Worm (Caenorhabditis elegans) whole organism, early embryonic: ENCODE results near the gene gst-4.

Experiments
- B0310.2 ChIP-seq: sonication (generic microtip); optimal IDR thresholded peaks from 2 replicates; lab custom pipeline; 2016; ENCODE audit warnings: mild to moderate bottlenecking, missing genetic modification characterization, missing compliant biosample characterization
- F13C5.2 ChIP-seq: sonication (generic microtip); optimal IDR thresholded peaks from 2 replicates; lab custom pipeline; 2017; ENCODE audit warnings: mild to moderate bottlenecking, missing genetic modification characterization, inconsistent platforms, missing compliant biosample characterization
- aly-1 ChIP-seq: sonication (generic microtip); optimal IDR thresholded peaks from 2 replicates; lab custom pipeline; 2016; ENCODE audit warnings: missing genetic modification characterization, missing compliant biosample characterization
- ama-1 ChIP-seq: fragments of 150-350 bp; optimal IDR thresholded peaks from 2 replicates; lab custom pipeline; 2014
- ceh-13 ChIP-seq: fragments of 200-800 bp; sonication (Bioruptor generic); optimal IDR thresholded peaks from 2 replicates; lab custom pipeline; 2018; ENCODE audit warnings: mild to moderate bottlenecking, missing genetic modification characterization, missing compliant biosample characterization
- ceh-36 ChIP-seq: sonication (generic microtip); optimal IDR thresholded peaks from 2 replicates; lab custom pipeline; 2016; ENCODE audit warnings: missing genetic modification characterization, inconsistent platforms, missing compliant biosample characterization
- ets-7 ChIP-seq: sonication (generic microtip); optimal IDR thresholded peaks from 2 replicates; lab custom pipeline; 2016; ENCODE audit warnings: missing genotype, missing genetic modification characterization, missing compliant biosample characterization
- flt-1 ChIP-seq: fragments of 200-800 bp; sonication (Bioruptor generic); IDR thresholded peaks from 2 replicates; pipeline ENCODE4 v1.3.6; 2022; ENCODE audit warnings: missing genetic modification characterization, missing compliant biosample characterization
- hmbx-1 ChIP-seq: sonication (generic microtip); optimal IDR thresholded peaks from 2 replicates; lab custom pipeline; 2016; ENCODE audit warnings: mild to moderate bottlenecking, missing genetic modification characterization, missing compliant biosample characterization
- hmg-4 ChIP-seq: fragments of 200-800 bp; sonication (Bioruptor generic); optimal IDR thresholded peaks from 2 replicates; lab custom pipeline; 2018; ENCODE audit warnings: mild to moderate bottlenecking, missing genetic modification characterization, missing compliant biosample characterization
- hnd-1 ChIP-seq: sonication (generic microtip); optimal IDR thresholded peaks from 2 replicates; lab custom pipeline; 2016; ENCODE audit warnings: missing genetic modification characterization, missing compliant biosample characterization
- pes-1 ChIP-seq: fragments of 200-800 bp; sonication (Bioruptor generic); IDR thresholded peaks from 2 replicates; pipeline ENCODE4 v1.3.6; 2022; ENCODE audit warnings: missing genetic modification reagents, missing genetic modification characterization, missing compliant biosample characterization
- scrt-1 ChIP-seq: fragments of 200-800 bp; sonication (Bioruptor generic); IDR thresholded peaks from 2 replicates; pipeline ENCODE4 v1.3.6; 2022; ENCODE audit warnings: missing genetic modification characterization, missing compliant biosample characterization
- sea-1 ChIP-seq: fragments of 200-800 bp; sonication (Bioruptor generic); conservative IDR thresholded peaks from 2 replicates; pipeline ENCODE4 v1.3.6; 2022; ENCODE audit warnings: missing genetic modification characterization, missing compliant biosample characterization
- tbx-11 ChIP-seq: fragments of 200-800 bp; sonication (Bioruptor generic); IDR thresholded peaks from 2 replicates; pipeline ENCODE4 v1.3.6; 2022; ENCODE audit warnings: missing genetic modification characterization, missing compliant biosample characterization
- tbx-37 ChIP-seq: fragments of 200-800 bp; sonication (Bioruptor generic); conservative IDR thresholded peaks from 2 replicates; pipeline ENCODE4 v1.3.6; 2022; ENCODE audit warnings: missing genetic modification reagents, missing genetic modification characterization, missing compliant biosample characterization
- tra-4 ChIP-seq: sonication (generic microtip); optimal IDR thresholded peaks from 2 replicates; lab custom pipeline; 2017; ENCODE audit warnings: missing genetic modification characterization, missing compliant biosample characterization

Gene gst-4

DNA sequence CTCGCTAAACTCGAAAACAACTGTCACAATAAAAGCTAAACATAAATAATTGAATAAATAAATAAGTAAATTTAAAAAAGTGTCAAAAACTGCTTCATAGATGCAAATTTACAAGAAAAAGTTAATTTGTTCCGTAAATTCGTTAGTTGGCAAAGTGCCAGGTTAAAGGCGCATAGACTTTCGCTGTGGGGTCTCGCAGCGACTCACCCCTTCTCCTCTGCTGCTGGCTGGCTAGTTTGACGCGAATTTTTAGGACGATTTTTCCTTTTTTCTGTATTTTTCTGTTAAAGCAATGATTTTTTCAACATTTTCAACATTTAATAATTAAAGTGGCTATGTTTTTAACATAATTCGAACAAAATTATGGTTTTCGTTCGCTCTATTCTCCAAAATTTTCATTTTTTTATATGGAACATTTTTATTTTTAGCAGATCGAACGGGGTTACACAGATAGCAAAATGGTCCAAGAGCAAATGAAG, 34.3 kb downstream of the gst-4 start, which contains the start of gene rack-1:
TSS of gene rack-1 (plus strand) at position 429 of the 479 bp plus-strand sequence.
- TF ChIP-seq tra-4 (tag; lab: Kevin White, UChicago) (no peak), sea-1 (GFP tag; lab: Robert Waterston, UW) (no peak), ets-7 (tag; lab: Kevin White, UChicago) (no peak), scrt-1 (GFP tag; lab: Robert Waterston, UW) (no peak), pes-1 (no peak), flt-1 (GFP tag; lab: Robert Waterston, UW) (no peak), aly-1 (tag; lab: Kevin White, UChicago) (no peak), F13C5.2 (tag; lab: Kevin White, UChicago) (no peak), B0310.2 (tag; lab: Kevin White, UChicago) (no peak), ceh-13 (GFP tag; lab: Kevin White, UChicago) (no peak), hnd-1 (tag; lab: Kevin White, UChicago) (no peak), tbx-37 (no peak), hmbx-1 (no peak), hmg-4 (GFP tag; lab: Kevin White, UChicago) (no peak), tbx-11 (GFP tag; lab: Robert Waterston, UW) (no peak), ama-1 (lab: Kevin White, UChicago) (no peak), ceh-36 (tag; lab: Kevin White, UChicago) (no peak)

DNA sequence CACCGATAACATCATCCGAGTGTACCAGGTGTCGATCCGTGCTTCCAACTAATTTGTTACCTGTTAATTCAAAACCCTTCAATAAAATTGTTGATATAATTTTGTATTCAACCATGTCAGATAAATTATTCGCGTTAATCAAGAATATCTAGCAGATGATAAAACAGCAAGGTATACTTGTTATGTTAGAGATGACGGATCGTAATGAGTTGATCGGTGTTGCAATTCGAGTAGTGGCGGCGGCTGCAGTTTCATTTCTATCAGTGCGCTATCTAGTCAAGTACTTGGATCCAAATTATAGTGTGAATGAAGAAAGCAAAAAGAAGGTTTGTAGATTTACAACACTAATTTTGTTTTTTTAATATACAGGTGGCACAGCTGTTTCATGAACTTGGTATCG, 35.8 kb downstream of the gst-4 start, which contains the start of gene mspn-1:
TSS of gene mspn-1 (plus strand) at position 190 of the 400 bp plus-strand sequence.
- TF ChIP-seq tbx-11 (GFP tag; lab: Robert Waterston, UW) (no peak), ceh-36 (tag; lab: Kevin White, UChicago) (no peak), tbx-37 (no peak), scrt-1 (GFP tag; lab: Robert Waterston, UW) (no peak), ama-1 (lab: Kevin White, UChicago) (no peak), hnd-1 (tag; lab: Kevin White, UChicago) (no peak), aly-1 (tag; lab: Kevin White, UChicago) (no peak), B0310.2 (tag; lab: Kevin White, UChicago) (no peak), sea-1 (GFP tag; lab: Robert Waterston, UW) (no peak), hmbx-1 (no peak), F13C5.2 (tag; lab: Kevin White, UChicago) (no peak), pes-1 (no peak), ceh-13 (GFP tag; lab: Kevin White, UChicago) (no peak), flt-1 (GFP tag; lab: Robert Waterston, UW) (no peak), ets-7 (tag; lab: Kevin White, UChicago) (no peak), tra-4 (tag; lab: Kevin White, UChicago) (no peak)

- TF ChIP-seq tra-4 (tag; lab: Kevin White, UChicago) (no peak), hmbx-1 (no peak), ceh-36 (tag; lab: Kevin White, UChicago) (no peak), sea-1 (GFP tag; lab: Robert Waterston, UW) (no peak), F13C5.2 (tag; lab: Kevin White, UChicago) (no peak), B0310.2 (tag; lab: Kevin White, UChicago) (no peak), aly-1 (tag; lab: Kevin White, UChicago) (no peak), pes-1 (no peak), hmg-4 (GFP tag; lab: Kevin White, UChicago) (no peak), hnd-1 (tag; lab: Kevin White, UChicago) (no peak), ama-1 (lab: Kevin White, UChicago) (no peak), tbx-11 (GFP tag; lab: Robert Waterston, UW) (no peak), flt-1 (GFP tag; lab: Robert Waterston, UW) (no peak), ets-7 (tag; lab: Kevin White, UChicago) (no peak), ceh-13 (GFP tag; lab: Kevin White, UChicago) (no peak), tbx-37 (no peak), scrt-1 (GFP tag; lab: Robert Waterston, UW) (no peak)
Observed at ce11 chrIV:10180133-10180749, 38.2 kb downstream of the gst-4 start, which contains the start of gene gta-1. gta-1 (plus strand) TSS chrIV:10180660.

- TF ChIP-seq hmbx-1 (no peak), flt-1 (GFP tag; lab: Robert Waterston, UW) (no peak), hnd-1 (tag; lab: Kevin White, UChicago) (no peak), F13C5.2 (tag; lab: Kevin White, UChicago) (no peak), tbx-37 (no peak), ceh-36 (tag; lab: Kevin White, UChicago) (no peak), aly-1 (tag; lab: Kevin White, UChicago) (no peak), ceh-13 (GFP tag; lab: Kevin White, UChicago) (no peak), ets-7 (tag; lab: Kevin White, UChicago) (no peak), B0310.2 (tag; lab: Kevin White, UChicago) (no peak), tbx-11 (GFP tag; lab: Robert Waterston, UW) (no peak), tra-4 (tag; lab: Kevin White, UChicago) (no peak), scrt-1 (GFP tag; lab: Robert Waterston, UW) (no peak), pes-1 (no peak), hmg-4 (GFP tag; lab: Kevin White, UChicago) (no peak), sea-1 (GFP tag; lab: Robert Waterston, UW) (no peak), ama-1 (lab: Kevin White, UChicago) (no peak)
Observed at ce11 chrIV:10188505-10188904, 46.5 kb downstream of the gst-4 start.

ce11 chrIV:10190586-10190985, 48.6 kb downstream of the gst-4 start:
- TF ChIP-seq ama-1 (lab: Kevin White, UChicago) = no peak
- TF ChIP-seq flt-1 (GFP tag; lab: Robert Waterston, UW) = no peak
- no peak for TF ChIP-seq tbx-11 (GFP tag; lab: Robert Waterston, UW)
- TF ChIP-seq ceh-13 (GFP tag; lab: Kevin White, UChicago) = no peak
- no peak for TF ChIP-seq tbx-37
- TF ChIP-seq ets-7 (tag; lab: Kevin White, UChicago) = no peak
- TF ChIP-seq ceh-36 (tag; lab: Kevin White, UChicago) = no peak
- TF ChIP-seq aly-1 (tag; lab: Kevin White, UChicago) = no peak
- TF ChIP-seq B0310.2 (tag; lab: Kevin White, UChicago) = no peak
- TF ChIP-seq hnd-1 (tag; lab: Kevin White, UChicago) = no peak
- no peak for TF ChIP-seq scrt-1 (GFP tag; lab: Robert Waterston, UW)
- no peak for TF ChIP-seq sea-1 (GFP tag; lab: Robert Waterston, UW)
- no peak for TF ChIP-seq hmg-4 (GFP tag; lab: Kevin White, UChicago)
- no peak for TF ChIP-seq pes-1
- no peak for TF ChIP-seq tra-4 (tag; lab: Kevin White, UChicago)
- TF ChIP-seq F13C5.2 (tag; lab: Kevin White, UChicago) = no peak
- TF ChIP-seq hmbx-1 = no peak
